Worm (Caenorhabditis elegans) whole organism, L2 larva: ENCODE measurements around the gene nspe-6.

ENCODE experiments used
- F13H6.1 ChIP-seq: sonication (generic microtip); optimal IDR thresholded peaks from 2 replicates; lab custom pipeline; 2016; ENCODE audit warnings: missing genetic modification characterization, missing compliant biosample characterization
- R02D3.7 ChIP-seq: fragments of 150-350 bp; optimal IDR thresholded peaks from 2 replicates; lab custom pipeline; 2014; ENCODE audit warnings: missing biosample characterization, missing genetic modification characterization
- aly-2 ChIP-seq: fragments of 150-350 bp; optimal IDR thresholded peaks from 2 replicates; lab custom pipeline; 2014; ENCODE audit warnings: missing biosample characterization, missing genetic modification characterization
- ceh-16 ChIP-seq: fragments of 150-350 bp; optimal IDR thresholded peaks from 2 replicates; lab custom pipeline; 2014; ENCODE audit warnings: missing biosample characterization, missing genetic modification characterization
- ceh-82 ChIP-seq: fragments of 150-350 bp; optimal IDR thresholded peaks from 2 replicates; lab custom pipeline; 2014; ENCODE audit warnings: missing biosample characterization, missing genetic modification characterization
- dmd-4 ChIP-seq: sonication (generic microtip); optimal IDR thresholded peaks from 2 replicates; lab custom pipeline; 2017; ENCODE audit warnings: missing biosample characterization, missing genetic modification characterization
- lsy-2 ChIP-seq, 2 experiments: fragments of 150-350 bp in 1 of 2; sonication (generic microtip) in 1 of 2; optimal IDR thresholded peaks; 2 replicates each; lab custom pipeline; 2014 to 2017; ENCODE audit warnings: missing biosample characterization in 2 of 2, missing genetic modification characterization in 2 of 2
- nhr-11 ChIP-seq: fragments of 150-350 bp; optimal IDR thresholded peaks from 2 replicates; lab custom pipeline; 2014; ENCODE audit warnings: missing biosample characterization, missing genetic modification characterization
- nhr-237 ChIP-seq: fragments of 150-350 bp; optimal IDR thresholded peaks from 2 replicates; lab custom pipeline; 2014; ENCODE audit warnings: missing biosample characterization, missing genetic modification characterization
- sem-4 ChIP-seq: fragments of 150-350 bp; optimal IDR thresholded peaks from 2 replicates; lab custom pipeline; 2014; ENCODE audit warnings: missing biosample characterization, missing genetic modification reagents, missing genetic modification characterization
- skn-1 ChIP-seq: sonication (generic microtip); optimal IDR thresholded peaks from 2 replicates; lab custom pipeline; 2017; ENCODE audit warnings: missing biosample characterization, missing genetic modification characterization
- snpc-4 ChIP-seq: fragments of 150-350 bp; optimal IDR thresholded peaks from 2 replicates; lab custom pipeline; 2014; ENCODE audit warnings: missing biosample characterization, missing genetic modification characterization
- unc-39 ChIP-seq: fragments of 150-350 bp; optimal IDR thresholded peaks from 2 replicates; lab custom pipeline; 2014; ENCODE audit warnings: missing biosample characterization, missing genetic modification characterization
- unc-62 ChIP-seq: fragments of 150-350 bp; optimal IDR thresholded peaks from 2 replicates; lab custom pipeline; 2014; ENCODE audit warnings: missing biosample characterization, missing genetic modification reagents, missing genetic modification characterization

ce11 chrII:12659676-12660371, 43.8 kb upstream of the nspe-6 start:
- TF ChIP-seq snpc-4: no peak
- TF ChIP-seq unc-39 (tag; lab: Kevin White, UChicago): no peak
- no peak for TF ChIP-seq unc-62 (GFP tag; lab: Kevin White, UChicago)
- no peak for TF ChIP-seq nhr-237 (tag; lab: Kevin White, UChicago)
- no peak for TF ChIP-seq dmd-4
- no peak for TF ChIP-seq nhr-11 (tag; lab: Kevin White, UChicago)
- TF ChIP-seq sem-4 (tag; lab: Kevin White, UChicago): peak; percentile 69
- TF ChIP-seq aly-2: no peak
- TF ChIP-seq ceh-16: no peak
- TF ChIP-seq ceh-82 (tag; lab: Kevin White, UChicago): no peak
- no peak for TF ChIP-seq skn-1 (tag; lab: Kevin White, UChicago)
- no peak for TF ChIP-seq R02D3.7 (tag; lab: Kevin White, UChicago)
- TF ChIP-seq lsy-2 (tag; optimal IDR thresholded peaks at IDR 0.05; lab: Kevin White, UChicago): peak in 1 of 2 experiments; percentile 48
- peak; percentile 49 for TF ChIP-seq F13H6.1 (tag; lab: Kevin White, UChicago)
